Worm (Caenorhabditis elegans): ENCODE data around the gene F08G2.8.

DNA sequence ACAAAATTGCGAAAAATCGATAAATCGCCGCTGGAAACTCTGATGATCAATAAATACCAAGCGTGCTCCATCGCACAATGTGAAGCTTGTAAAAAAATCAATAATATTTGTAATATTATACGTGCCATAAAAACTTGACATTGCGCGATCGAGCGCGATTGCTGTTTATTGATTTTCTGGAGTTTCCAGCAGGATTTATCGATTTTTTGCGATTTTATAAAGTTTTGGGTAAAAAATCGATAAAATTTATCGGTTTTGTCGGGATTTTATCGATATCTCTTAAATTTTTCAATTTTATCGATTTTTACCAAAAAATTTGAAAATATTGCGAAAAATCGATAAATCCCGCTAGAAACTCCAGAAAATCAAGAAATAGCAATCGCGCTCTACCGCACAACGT lies 47.7 kb downstream of the F08G2.8 start:
- TF ChIP-seq hmg-1.1 (GFP tag; IDR thresholded peaks at IDR 0.05) (no peak), hlh-11 (tag; optimal IDR thresholded peaks at IDR 0.05) (no peak), ama-1 (optimal IDR thresholded peaks at IDR 0.05) (no peak), unc-62 (GFP tag; optimal IDR thresholded peaks at IDR 0.05 in 1 of 2) (no peak), unc-62 (tag; optimal IDR thresholded peaks at IDR 0.05) (no peak), zip-11 (GFP tag; IDR thresholded peaks at IDR 0.05) (no peak), nhr-10 (tag; optimal IDR thresholded peaks at IDR 0.05) (no peak), zip-2 (tag; optimal IDR thresholded peaks at IDR 0.05) (no peak), spr-1 (tag; optimal IDR thresholded peaks at IDR 0.05) (no peak)

All from whole organism, L4 larva.